Fruit fly (Drosophila melanogaster) whole organism, adult: ENCODE measurements around the gene CG31200.

Source experiments
- CG11617 ChIP-seq: fragments of 200-800 bp; sonication (Bioruptor generic); optimal IDR thresholded peaks from 2 replicates; lab custom pipeline; 2017; ENCODE audit warnings: mild to moderate bottlenecking, missing biosample characterization, missing genetic modification reagents, missing genetic modification characterization
- CG12768 ChIP-seq: fragments of 200-800 bp; sonication (Bioruptor generic); optimal IDR thresholded peaks from 2 replicates; lab custom pipeline; 2017; ENCODE audit warnings: missing biosample characterization, missing genetic modification characterization, mild to moderate bottlenecking, moderate library complexity, missing genetic modification reagents
- CG14711 ChIP-seq: fragments of 200-800 bp; sonication (Bioruptor generic); optimal IDR thresholded peaks from 2 replicates; lab custom pipeline; 2018; ENCODE audit warnings: missing biosample characterization, mild to moderate bottlenecking, missing genetic modification characterization, moderate library complexity
- CG1620 ChIP-seq: fragments of 200-800 bp; sonication (Bioruptor generic); optimal IDR thresholded peaks from 2 replicates; lab custom pipeline; 2016; ENCODE audit warnings: missing biosample characterization, missing genetic modification characterization
- CG33017 ChIP-seq: fragments of 200-800 bp; sonication (Bioruptor generic); optimal IDR thresholded peaks from 2 replicates; lab custom pipeline; 2018; ENCODE audit warnings: missing biosample characterization, mild to moderate bottlenecking, missing genetic modification characterization, moderate library complexity
- CG5204 ChIP-seq: fragments of 200-800 bp; sonication (Bioruptor generic); optimal IDR thresholded peaks from 2 replicates; lab custom pipeline; 2016; ENCODE audit warnings: missing biosample characterization, missing genetic modification characterization
- CG7045 ChIP-seq: fragments of 200-800 bp; sonication (Bioruptor generic); optimal IDR thresholded peaks from 2 replicates; lab custom pipeline; 2017; ENCODE audit warnings: missing biosample characterization, mild to moderate bottlenecking, missing genetic modification characterization
- CG7101 ChIP-seq: fragments of 200-800 bp; sonication (Bioruptor generic); optimal IDR thresholded peaks from 2 replicates; lab custom pipeline; 2018; ENCODE audit warnings: missing biosample characterization, mild to moderate bottlenecking, missing genetic modification characterization, moderate library complexity
- Clk ChIP-seq: fragments of 200-800 bp; sonication (Bioruptor generic); optimal IDR thresholded peaks from 2 replicates; lab custom pipeline; 2017; ENCODE audit warnings: missing biosample characterization, missing genetic modification characterization
- Crg-1 ChIP-seq: fragments of 200-800 bp; sonication (Bioruptor generic); optimal IDR thresholded peaks from 2 replicates; lab custom pipeline; 2016; ENCODE audit warnings: missing biosample characterization, missing genetic modification characterization
- Hr96 ChIP-seq: fragments of 200-800 bp; sonication (Bioruptor generic); optimal IDR thresholded peaks from 2 replicates; lab custom pipeline; 2016; ENCODE audit warnings: missing biosample characterization, missing genetic modification characterization
- Mnt ChIP-seq: fragments of 200-800 bp; sonication (Bioruptor generic); optimal IDR thresholded peaks from 2 replicates; lab custom pipeline; 2016; ENCODE audit warnings: missing biosample characterization, mild to moderate bottlenecking, missing genetic modification characterization
- bab1 ChIP-seq: fragments of 200-800 bp; sonication (Bioruptor generic); optimal IDR thresholded peaks from 3 replicates; lab custom pipeline; 2019; ENCODE audit warnings: missing biosample characterization, mild to moderate bottlenecking, missing genetic modification characterization, moderate library complexity
- cic ChIP-seq: fragments of 200-800 bp; sonication (Bioruptor generic); optimal IDR thresholded peaks from 2 replicates; lab custom pipeline; 2017; ENCODE audit warnings: missing biosample characterization, mild to moderate bottlenecking, missing genetic modification characterization, moderate library complexity
- cnc ChIP-seq, 2 experiments: fragments of >200 bp; optimal IDR thresholded peaks; 2 replicates each; lab custom pipeline; 2017
- kay ChIP-seq: fragments of 200-800 bp; sonication (Bioruptor generic); peaks from one replicate; lab custom pipeline; 2016; ENCODE audit warnings: missing biosample characterization, missing genetic modification characterization, borderline replicate concordance
- ovo ChIP-seq: fragments of 200-800 bp; sonication (Bioruptor generic); optimal IDR thresholded peaks from 2 replicates; lab custom pipeline; 2016; ENCODE audit warnings: missing biosample characterization, missing genetic modification characterization
- pad ChIP-seq: fragments of 200-800 bp; sonication (Bioruptor generic); optimal IDR thresholded peaks from 3 replicates; lab custom pipeline; 2017; ENCODE audit warnings: missing biosample characterization, missing genetic modification characterization, mild to moderate bottlenecking, moderate library complexity, missing genetic modification reagents
- tj ChIP-seq: fragments of 200-800 bp; sonication (Bioruptor generic); optimal IDR thresholded peaks from 3 replicates; lab custom pipeline; 2017; ENCODE audit warnings: missing biosample characterization, mild to moderate bottlenecking, missing genetic modification characterization, moderate library complexity
- toe ChIP-seq: fragments of 200-800 bp; sonication (Bioruptor generic); optimal IDR thresholded peaks from 2 replicates; lab custom pipeline; 2016; ENCODE audit warnings: missing biosample characterization, missing genetic modification characterization

Gene CG31200

dm6 chr3R:20745238-20745637 is at the start of gene CG31200:
Gene CG31200, minus strand, starts transcription at chr3R:20745338.
- TF ChIP-seq toe (GFP tag; lab: Kevin White, UChicago), result no peak
- peak; percentile 21 for TF ChIP-seq kay (GFP tag; lab: Kevin White, UChicago)
- TF ChIP-seq bab1 (GFP tag; lab: Kevin White, UChicago), result no peak

- TF ChIP-seq CG11617 (no peak), Mnt (GFP tag; lab: Kevin White, UChicago) (no peak), Crg-1 (GFP tag; lab: Kevin White, UChicago) (no peak)
Measured at dm6 chr3R:20791212-20791789, 46.2 kb upstream of the CG31200 start.

- TF ChIP-seq CG11617 (no peak), Mnt (GFP tag; lab: Kevin White, UChicago) (peak; percentile 3), CG12768 (GFP tag; lab: Kevin White, UChicago) (peak; percentile 59), cic (peak; percentile 23), pad (no peak), cnc (optimal IDR thresholded peaks at IDR 0.05; lab: Kevin White, UChicago) (no peak), kay (GFP tag; lab: Kevin White, UChicago) (peak; percentile 98), Hr96 (GFP tag; lab: Kevin White, UChicago) (no peak), tj (peak; percentile 78), CG7045 (GFP tag; lab: Kevin White, UChicago) (no peak), bab1 (GFP tag; lab: Kevin White, UChicago) (no peak), CG33017 (tag; lab: Kevin White, UChicago) (peak; percentile 35), Clk (GFP tag; lab: Kevin White, UChicago) (no peak)
Measured at dm6 chr3R:20790437-20790836, 45.3 kb upstream of the CG31200 start.

dm6 chr3R:20788559-20788958 is 43.4 kb upstream of the CG31200 start:
- TF ChIP-seq tj (peak; percentile 81), CG11617 (no peak), Mnt (GFP tag; lab: Kevin White, UChicago) (no peak)

dm6 chr3R:20784436-20785368 is 39.6 kb upstream of the CG31200 start:
- TF ChIP-seq cic (peak; percentile 30), cnc (optimal IDR thresholded peaks at IDR 0.05; lab: Kevin White, UChicago) (no peak), CG12768 (GFP tag; lab: Kevin White, UChicago) (peak; percentile 33), pad (peak; percentile 60), Clk (GFP tag; lab: Kevin White, UChicago) (peak; percentile 37), CG7045 (GFP tag; lab: Kevin White, UChicago) (peak; percentile 20), Crg-1 (GFP tag; lab: Kevin White, UChicago) (no peak), Mnt (GFP tag; lab: Kevin White, UChicago) (peak; percentile 74), CG33017 (tag; lab: Kevin White, UChicago) (no peak), Hr96 (GFP tag; lab: Kevin White, UChicago) (no peak), bab1 (GFP tag; lab: Kevin White, UChicago) (no peak), ovo (no peak), kay (GFP tag; lab: Kevin White, UChicago) (no peak), CG7101 (no peak), tj (peak; percentile 19), CG1620 (GFP tag; lab: Kevin White, UChicago) (no peak), CG11617 (no peak), toe (GFP tag; lab: Kevin White, UChicago) (no peak), CG14711 (tag; lab: Kevin White, UChicago) (no peak), CG5204 (no peak)

- TF ChIP-seq pad, result peak; percentile 40
- TF ChIP-seq toe (GFP tag; lab: Kevin White, UChicago), result peak; percentile 72
- peak; percentile 60 for TF ChIP-seq tj
- TF ChIP-seq kay (GFP tag; lab: Kevin White, UChicago), result peak; percentile 99
- TF ChIP-seq CG7101, result peak; percentile 28
- TF ChIP-seq Mnt (GFP tag; lab: Kevin White, UChicago), result peak; percentile 58
- TF ChIP-seq CG11617, result peak; percentile 75
- TF ChIP-seq cnc (optimal IDR thresholded peaks at IDR 0.05; lab: Kevin White, UChicago), result no peak
- peak; percentile 44 for TF ChIP-seq CG12768 (GFP tag; lab: Kevin White, UChicago)
- no peak for TF ChIP-seq bab1 (GFP tag; lab: Kevin White, UChicago)
- TF ChIP-seq cic, result peak; percentile 36
- peak; percentile 59 for TF ChIP-seq Crg-1 (GFP tag; lab: Kevin White, UChicago)
- TF ChIP-seq Clk (GFP tag; lab: Kevin White, UChicago), result no peak
- peak; percentile 73 for TF ChIP-seq CG5204
- TF ChIP-seq CG7045 (GFP tag; lab: Kevin White, UChicago), result peak; percentile 38
- peak; percentile 37 for TF ChIP-seq CG33017 (tag; lab: Kevin White, UChicago)
- no peak for TF ChIP-seq Hr96 (GFP tag; lab: Kevin White, UChicago)
- peak; percentile 20 for TF ChIP-seq ovo
- TF ChIP-seq CG1620 (GFP tag; lab: Kevin White, UChicago), result peak; percentile 24
- TF ChIP-seq CG14711 (tag; lab: Kevin White, UChicago), result peak; percentile 31
Measured at dm6 chr3R:20783714-20784435, 38.7 kb upstream of the CG31200 start.
